Fruit fly (Drosophila melanogaster) whole organism, pupa: ENCODE measurements around the gene fw.

Experiments
- CG10348 ChIP-seq: fragments of 200-800 bp; sonication (Bioruptor generic); IDR thresholded peaks from 2 replicates; pipeline ENCODE4 v1.3.6; 2022; ENCODE audit warnings: missing biosample characterization, missing genetic modification characterization
- CG12605 ChIP-seq: fragments of 200-800 bp; sonication (Bioruptor generic); IDR thresholded peaks from 2 replicates; pipeline ENCODE4 v1.3.6; 2022; ENCODE audit warnings: missing biosample characterization, missing genetic modification characterization
- CG13204 ChIP-seq: fragments of 200-800 bp; sonication (Bioruptor generic); optimal IDR thresholded peaks from 2 replicates; lab custom pipeline; 2018; ENCODE audit warnings: missing biosample characterization, mild to moderate bottlenecking, missing genetic modification characterization, moderate library complexity
- CG15710 ChIP-seq: fragments of 200-800 bp; sonication (Bioruptor generic); optimal IDR thresholded peaks from 2 replicates; lab custom pipeline; 2018; ENCODE audit warnings: missing biosample characterization, mild to moderate bottlenecking, missing genetic modification characterization, moderate library complexity
- CG17806 ChIP-seq: fragments of 200-800 bp; sonication (Bioruptor generic); optimal IDR thresholded peaks from 2 replicates; lab custom pipeline; 2018; ENCODE audit warnings: missing biosample characterization, mild to moderate bottlenecking, missing genetic modification characterization, moderate library complexity
- D1 ChIP-seq: fragments of 200-800 bp; sonication (Bioruptor generic); optimal IDR thresholded peaks from 2 replicates; lab custom pipeline; 2018; ENCODE audit warnings: missing biosample characterization, mild to moderate bottlenecking, missing genetic modification characterization, moderate library complexity
- EcR ChIP-seq: fragments of 200-800 bp; sonication (Bioruptor generic); optimal IDR thresholded peaks from 3 replicates; lab custom pipeline; 2019; ENCODE audit warnings: missing biosample characterization, missing genetic modification characterization, mild to moderate bottlenecking, moderate library complexity, missing genetic modification reagents
- Pif1B ChIP-seq: fragments of 200-800 bp; sonication (Bioruptor generic); optimal IDR thresholded peaks from 3 replicates; lab custom pipeline; 2016; ENCODE audit warnings: missing biosample characterization, missing genetic modification characterization
- Snoo ChIP-seq: fragments of 200-800 bp; sonication (Bioruptor generic); optimal IDR thresholded peaks from 3 replicates; lab custom pipeline; 2017; ENCODE audit warnings: missing biosample characterization, mild to moderate bottlenecking, missing genetic modification characterization, inconsistent platforms
- gl ChIP-seq: fragments of 200-800 bp; sonication (Bioruptor generic); optimal IDR thresholded peaks from 2 replicates; lab custom pipeline; 2018; ENCODE audit warnings: missing biosample characterization, mild to moderate bottlenecking, missing genetic modification characterization
- rn ChIP-seq: fragments of 200-800 bp; sonication (Bioruptor generic); IDR thresholded peaks from 2 replicates; pipeline ENCODE4 v1.3.6; 2022; ENCODE audit warnings: missing biosample characterization, missing genetic modification characterization

dm6 chrX:12003437-12004394, at the start of gene fw:
- TF ChIP-seq gl (tag; lab: Kevin White, UChicago) (peak; percentile 34), EcR (peak; percentile 39), D1 (tag; lab: Kevin White, UChicago) (no peak), CG17806 (tag; lab: Kevin White, UChicago) (peak; percentile 68), Snoo (tag; lab: Kevin White, UChicago) (no peak), CG12605 (GFP tag; lab: Robert Waterston, UW) (peak; percentile 70), CG10348 (GFP tag; lab: Robert Waterston, UW) (no peak), CG13204 (GFP tag; lab: Kevin White, UChicago) (no peak), rn (GFP tag; lab: Robert Waterston, UW) (peak; percentile 61), CG15710 (tag; lab: Kevin White, UChicago) (peak; percentile 64), Pif1B (GFP tag; lab: Kevin White, UChicago) (peak; percentile 66)
